Fruit fly (Drosophila melanogaster): ENCODE data around the gene JhI-21.

The JhI-21 gene

dm6 chr2L:12038177-12038581 lies 17.7 kb downstream of the JhI-21 start, which contains the start of gene Tom70 (continued):
- no peak for TF ChIP-seq Elba2 (GFP tag; optimal IDR thresholded peaks at IDR 0.05)
- no peak for TF ChIP-seq hkb (optimal IDR thresholded peaks at IDR 0.05)
- TF ChIP-seq hkb (GFP tag; IDR thresholded peaks at IDR 0.05), result no peak
- TF ChIP-seq ato (GFP tag; IDR thresholded peaks at IDR 0.05; ENCODE audit: partially characterized antibody), result 0 out of 2 replicates have a peak, but pooled peaks have one; percentile 21
- no peak for TF ChIP-seq CG3995 (GFP tag; optimal IDR thresholded peaks at IDR 0.05)
- no peak for TF ChIP-seq CG43689 (GFP tag; IDR thresholded peaks at IDR 0.05)
- TF ChIP-seq CG12769 (tag; optimal IDR thresholded peaks at IDR 0.05), result no peak
- TF ChIP-seq dpn (GFP tag; optimal IDR thresholded peaks at IDR 0.05), result no peak
- no peak for TF ChIP-seq her (GFP tag; optimal IDR thresholded peaks at IDR 0.05)
- TF ChIP-seq CG17612 (GFP tag; IDR thresholded peaks at IDR 0.05), result no peak
- no peak for TF ChIP-seq mld (GFP tag; IDR thresholded peaks at IDR 0.05; ENCODE audit: partially characterized antibody)
- TF ChIP-seq Sox100B (GFP tag; optimal IDR thresholded peaks at IDR 0.05), result no peak
- TF ChIP-seq CG10366 (GFP tag; IDR thresholded peaks at IDR 0.05), result no peak
- no peak for TF ChIP-seq Hr78 (GFP tag; optimal IDR thresholded peaks at IDR 0.05)
- TF ChIP-seq grn (GFP tag; optimal IDR thresholded peaks at IDR 0.05), result no peak
- TF ChIP-seq CG13624 (GFP tag; optimal IDR thresholded peaks at IDR 0.05), result peak; percentile 16
- TF ChIP-seq HLH4C (GFP tag; IDR thresholded peaks at IDR 0.05; ENCODE audit: partially characterized antibody), result peak; percentile 54; the same call in 1 of the 3 replicates
- no peak for TF ChIP-seq z (GFP tag; IDR thresholded peaks at IDR 0.05)
- no peak for TF ChIP-seq sens (GFP tag)
- TF ChIP-seq CG17359 (tag; optimal IDR thresholded peaks at IDR 0.05), result no peak
- TF ChIP-seq CG9215 (GFP tag; IDR thresholded peaks at IDR 0.05), result no peak
- TF ChIP-seq BtbVII (GFP tag; optimal IDR thresholded peaks at IDR 0.05), result no peak
- no peak for TF ChIP-seq CG30431 (GFP tag; optimal IDR thresholded peaks at IDR 0.05)
- peak; percentile 51 for TF ChIP-seq nerfin-1 (tag; optimal IDR thresholded peaks at IDR 0.05)
- peak; percentile 47; the same call in 1 of the 3 replicates for TF ChIP-seq knrl (GFP tag; IDR thresholded peaks at IDR 0.05; ENCODE audit: partially characterized antibody)
- TF ChIP-seq klu (GFP tag; IDR thresholded peaks at IDR 0.05), result no peak
- peak; percentile 96 for TF ChIP-seq CG17385 (GFP tag; optimal IDR thresholded peaks at IDR 0.05)
- no peak for TF ChIP-seq Dip2 (GFP tag; IDR thresholded peaks at IDR 0.05)
- peak; percentile 21 for TF ChIP-seq Fer1 (GFP tag; optimal IDR thresholded peaks at IDR 0.05)
- peak; percentile 48; the same call in 2 of the 3 replicates for TF ChIP-seq vnd (GFP tag; IDR thresholded peaks at IDR 0.05; ENCODE audit: partially characterized antibody)
- TF ChIP-seq ham (GFP tag; IDR thresholded peaks at IDR 0.05), result no peak
- no peak for TF ChIP-seq D (optimal IDR thresholded peaks at IDR 0.05)
- no peak for TF ChIP-seq D (GFP tag; optimal IDR thresholded peaks at IDR 0.05)
- no peak for TF ChIP-seq CG5180 (GFP tag; optimal IDR thresholded peaks at IDR 0.05)
- TF ChIP-seq Atf3 (GFP tag; optimal IDR thresholded peaks at IDR 0.05), result no peak
- peak; percentile 52 for TF ChIP-seq Sry-β (GFP tag; optimal IDR thresholded peaks at IDR 0.05)
- TF ChIP-seq CG13296 (GFP tag; optimal IDR thresholded peaks at IDR 0.05), result no peak
- TF ChIP-seq CG15073 (GFP tag; optimal IDR thresholded peaks at IDR 0.05), result no peak
- no peak for TF ChIP-seq emc (GFP tag; optimal IDR thresholded peaks at IDR 0.05)
- TF ChIP-seq esg (GFP tag; conservative IDR thresholded peaks at IDR 0.05), result no peak
- TF ChIP-seq nom (GFP tag; optimal IDR thresholded peaks at IDR 0.05), result no peak
- no peak for TF ChIP-seq CG17361 (GFP tag; IDR thresholded peaks at IDR 0.05)
- TF ChIP-seq CG15696 (tag; optimal IDR thresholded peaks at IDR 0.05), result no peak
- TF ChIP-seq scrt (GFP tag; optimal IDR thresholded peaks at IDR 0.05), result no peak
- no peak for TF ChIP-seq CG9797 (GFP tag; optimal IDR thresholded peaks at IDR 0.05)
- TF ChIP-seq CG12942 (GFP tag; optimal IDR thresholded peaks at IDR 0.05), result no peak
- no peak for TF ChIP-seq chn (GFP tag; optimal IDR thresholded peaks at IDR 0.05)
- no peak for TF ChIP-seq tna (GFP tag; IDR thresholded peaks at IDR 0.05; ENCODE audit: partially characterized antibody)
- TF ChIP-seq CG3726 (GFP tag; IDR thresholded peaks at IDR 0.05), result no peak
- TF ChIP-seq trem (tag; optimal IDR thresholded peaks at IDR 0.05), result peak; percentile 38
- TF ChIP-seq p53 (GFP tag; optimal IDR thresholded peaks at IDR 0.05), result no peak
- TF ChIP-seq Gsc (GFP tag; IDR thresholded peaks at IDR 0.05), result no peak
